Fruit fly (Drosophila melanogaster) S2 (cell line): ENCODE data around the gene RpS7.

ENCODE experiments used
- CG8478 ChIP-seq: fragments of >200 bp; optimal IDR thresholded peaks from 2 replicates; lab custom pipeline; 2018
- CTCF ChIP-seq, 2 experiments: fragments of >200 bp; optimal IDR thresholded peaks; 2 replicates each; lab custom pipeline; 2018

DNA sequence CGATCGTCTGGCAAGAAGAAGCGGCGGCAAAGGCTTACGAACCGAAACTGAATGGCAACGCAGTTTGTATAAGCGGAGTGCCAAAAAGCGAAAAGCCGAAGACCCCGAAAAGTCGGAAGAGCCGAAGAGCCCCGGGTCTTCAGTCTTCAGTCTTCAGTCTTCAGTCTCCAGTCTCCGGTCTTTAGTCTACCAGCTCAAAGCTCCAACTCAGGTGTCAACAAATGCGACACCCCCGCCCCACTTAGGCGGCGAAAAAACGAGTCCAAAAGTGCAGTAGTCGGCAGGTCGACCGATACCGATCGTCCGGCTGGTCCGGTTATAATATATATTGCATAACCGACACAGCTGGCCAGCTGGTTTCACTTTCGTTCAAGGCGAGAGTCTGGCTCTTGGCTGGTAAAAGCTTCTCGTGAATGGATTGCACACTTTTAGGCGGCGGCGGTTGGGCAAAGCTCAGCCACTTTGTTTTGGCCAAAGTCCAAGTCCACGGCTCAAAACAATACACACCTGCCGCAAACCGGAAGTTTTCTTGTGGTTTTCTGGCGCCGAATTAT lies 34.5 kb upstream of the RpS7 start, which contains the start of gene CG9737:
- TF ChIP-seq CG8478 (lab: Kevin White, UChicago) (no peak), CTCF (optimal IDR thresholded peaks at IDR 0.05; lab: Kevin White, UChicago) (no peak)
